Worm (Caenorhabditis elegans) whole organism, midembryonic: Measurements from ENCODE around the gene F53C3.3.

Experiments used
- T22C8.4 ChIP-seq: fragments of 200-800 bp; sonication (Bioruptor generic); IDR thresholded peaks from 2 replicates; pipeline ENCODE4 v1.3.6; 2022; ENCODE audit warnings: missing genetic modification characterization, missing compliant biosample characterization
- cog-1 ChIP-seq: sonication (generic microtip); optimal IDR thresholded peaks from 2 replicates; lab custom pipeline; 2016; ENCODE audit warnings: missing genetic modification characterization, missing compliant biosample characterization
- flt-1 ChIP-seq: fragments of 200-800 bp; sonication (Bioruptor generic); IDR thresholded peaks from 2 replicates; pipeline ENCODE4 v1.3.6; 2022; ENCODE audit warnings: missing genetic modification characterization, missing compliant biosample characterization
- klf-2 ChIP-seq: fragments of 200-800 bp; sonication (Bioruptor generic); conservative IDR thresholded peaks from 2 replicates; pipeline ENCODE4 v1.3.6; 2022; ENCODE audit warnings: missing genetic modification reagents, missing genetic modification characterization, missing compliant biosample characterization
- med-1 ChIP-seq: sonication (generic microtip); optimal IDR thresholded peaks from 2 replicates; lab custom pipeline; 2017; ENCODE audit warnings: missing genetic modification characterization, mild to moderate bottlenecking, missing compliant biosample characterization, antibody characterized with exemption, missing genetic modification reagents; ENCODE audit not compliant: insufficient read depth
- ref-1 ChIP-seq: fragments of 200-800 bp; sonication (Bioruptor generic); conservative IDR thresholded peaks from 2 replicates; pipeline ENCODE4 v1.3.6; 2022; ENCODE audit warnings: missing genetic modification reagents, missing genetic modification characterization, missing compliant biosample characterization
- tab-1 ChIP-seq: fragments of 200-800 bp; sonication (Bioruptor generic); IDR thresholded peaks from 2 replicates; pipeline ENCODE4 v1.3.6; 2022; ENCODE audit warnings: missing genetic modification characterization, missing compliant biosample characterization
- ztf-23 ChIP-seq: fragments of 200-800 bp; sonication (Bioruptor generic); IDR thresholded peaks from 2 replicates; pipeline ENCODE4 v1.3.6; 2022; ENCODE audit warnings: missing genetic modification reagents, missing genetic modification characterization, missing compliant biosample characterization
- ztf-29 ChIP-seq: fragments of 200-800 bp; sonication (Bioruptor generic); IDR thresholded peaks from 2 replicates; pipeline ENCODE4 v1.3.6; 2022; ENCODE audit warnings: missing genetic modification reagents, missing genetic modification characterization, missing compliant biosample characterization

ce11 chrII:3909301-3909700, 6.6 kb downstream of the F53C3.3 start:
- TF ChIP-seq ztf-23 (GFP tag; lab: Robert Waterston, UW) (no peak), flt-1 (GFP tag; lab: Robert Waterston, UW) (no peak), med-1 (GFP tag; lab: Kevin White, UChicago) (no peak), klf-2 (GFP tag; lab: Robert Waterston, UW) (no peak), ztf-29 (GFP tag; lab: Robert Waterston, UW) (no peak), cog-1 (tag; lab: Kevin White, UChicago) (no peak), tab-1 (no peak), T22C8.4 (no peak), ref-1 (GFP tag; lab: Robert Waterston, UW) (no peak)
